Fruit fly (Drosophila melanogaster) whole organism: ENCODE data around the gene Tim17a1.

Source experiments
- CG8478 ChIP-seq: fragments of >200 bp; optimal IDR thresholded peaks from 2 replicates; lab custom pipeline; 2018; ENCODE audit warnings: inconsistent platforms
- Dll ChIP-seq: fragments of >200 bp; optimal IDR thresholded peaks from 2 replicates; lab custom pipeline; 2017
- EcR ChIP-seq, 2 experiments: fragments of >200 bp; optimal IDR thresholded peaks; 2 replicates each; lab custom pipeline; 2017; ENCODE audit warnings: missing biosample characterization in 2 of 2, missing genetic modification characterization in 2 of 2, missing genetic modification reagents in 2 of 2
- pan ChIP-seq: fragments of >200 bp; optimal IDR thresholded peaks from 2 replicates; lab custom pipeline; 2017
- psq ChIP-seq: fragments of >200 bp; optimal IDR thresholded peaks from 2 replicates; lab custom pipeline; 2017
- usp ChIP-seq: fragments of >200 bp; optimal IDR thresholded peaks from 2 replicates; lab custom pipeline; 2017; ENCODE audit warnings: missing biosample characterization, missing genetic modification characterization, mixed read lengths

- TF ChIP-seq pan = no peak
- no peak for TF ChIP-seq usp
- no peak for TF ChIP-seq EcR (GFP tag; optimal IDR thresholded peaks at IDR 0.05; lab: Kevin White, UChicago)
- no peak for TF ChIP-seq CG8478 (lab: Kevin White, UChicago)
- no peak for TF ChIP-seq psq
- TF ChIP-seq Dll = no peak
Observed at dm6 chr3R:12383784-12384183, 19.3 kb upstream of the Tim17a1 start.
